Worm (Caenorhabditis elegans) whole organism, young adult: ENCODE results near the gene ugtp-1.

Source experiments
- B0019.2 ChIP-seq: fragments of 200-800 bp; sonication (Bioruptor generic); conservative IDR thresholded peaks from 2 replicates; pipeline ENCODE4 v1.3.6; 2022; ENCODE audit warnings: missing genetic modification reagents, missing genetic modification characterization, missing compliant biosample characterization
- B0035.1 ChIP-seq: sonication (generic microtip); optimal IDR thresholded peaks from 2 replicates; lab custom pipeline; 2016; ENCODE audit warnings: missing genetic modification characterization, mild to moderate bottlenecking, missing compliant biosample characterization, missing genotype, missing genetic modification reagents
- C17E4.6 ChIP-seq: fragments of 200-800 bp; sonication (Bioruptor generic); IDR thresholded peaks from 2 replicates; pipeline ENCODE4 v1.3.6; 2022; ENCODE audit warnings: missing genetic modification reagents, missing genetic modification characterization, missing compliant biosample characterization
- D2030.7 ChIP-seq: fragments of 200-800 bp; sonication (Bioruptor generic); IDR thresholded peaks from 2 replicates; pipeline ENCODE4 v1.3.6; 2022; ENCODE audit warnings: missing genetic modification reagents, missing genetic modification characterization, missing compliant biosample characterization
- F22D6.2 ChIP-seq: sonication (generic microtip); optimal IDR thresholded peaks from 2 replicates; lab custom pipeline; 2016; ENCODE audit warnings: mild to moderate bottlenecking, missing genetic modification characterization, missing compliant biosample characterization
- F49E8.2 ChIP-seq: sonication (generic microtip); optimal IDR thresholded peaks from 3 replicates; lab custom pipeline; 2017; ENCODE audit warnings: missing genetic modification characterization, mild to moderate bottlenecking, missing compliant biosample characterization, antibody characterized with exemption, moderate library complexity; ENCODE audit not compliant: insufficient read depth
- F52B5.7 ChIP-seq: sonication (generic microtip); optimal IDR thresholded peaks from 2 replicates; lab custom pipeline; 2016; ENCODE audit warnings: mild to moderate bottlenecking, missing genetic modification characterization, missing compliant biosample characterization
- F55B11.4 ChIP-seq: sonication (generic microtip); optimal IDR thresholded peaks from 2 replicates; lab custom pipeline; 2016; ENCODE audit warnings: missing compliant biosample characterization, missing genetic modification characterization, borderline replicate concordance; ENCODE audit not compliant: insufficient read depth
- F57A8.1 ChIP-seq: fragments of 200-800 bp; sonication (Bioruptor generic); optimal IDR thresholded peaks from 2 replicates; lab custom pipeline; 2018; ENCODE audit warnings: mild to moderate bottlenecking, missing genetic modification characterization, moderate library complexity, missing compliant biosample characterization
- Y56A3A.18 ChIP-seq: fragments of 200-800 bp; sonication (Bioruptor generic); IDR thresholded peaks from 2 replicates; pipeline ENCODE4 v1.3.6; 2022; ENCODE audit warnings: missing genetic modification reagents, missing genetic modification characterization, missing compliant biosample characterization
- Y67H2A.10 ChIP-seq: fragments of 200-800 bp; sonication (Bioruptor generic); conservative IDR thresholded peaks from 2 replicates; pipeline ENCODE4 v1.3.6; 2022; ENCODE audit warnings: missing genetic modification reagents, missing genetic modification characterization, missing compliant biosample characterization
- aptf-2 ChIP-seq: fragments of 200-800 bp; sonication (Bioruptor generic); conservative IDR thresholded peaks from 2 replicates; pipeline ENCODE4 v1.3.6; 2022; ENCODE audit warnings: missing genetic modification reagents, missing genetic modification characterization, missing compliant biosample characterization
- attf-3 ChIP-seq: fragments of 200-800 bp; sonication (Bioruptor generic); conservative IDR thresholded peaks from 2 replicates; pipeline ENCODE4 v1.3.6; 2022; ENCODE audit warnings: missing genetic modification reagents, missing genetic modification characterization, missing compliant biosample characterization
- attf-6 ChIP-seq: fragments of 200-800 bp; sonication (Bioruptor generic); IDR thresholded peaks from 2 replicates; pipeline ENCODE4 v1.3.6; 2022; ENCODE audit warnings: missing genetic modification reagents, missing genetic modification characterization, missing compliant biosample characterization
- ceh-58 ChIP-seq: fragments of 200-800 bp; sonication (Bioruptor generic); IDR thresholded peaks from 2 replicates; pipeline ENCODE4 v1.3.6; 2022; ENCODE audit warnings: missing genetic modification characterization, missing compliant biosample characterization
- ceh-91 ChIP-seq: fragments of 200-800 bp; sonication (Bioruptor generic); IDR thresholded peaks from 2 replicates; pipeline ENCODE4 v1.3.6; 2022; ENCODE audit warnings: missing genetic modification reagents, missing genetic modification characterization, missing compliant biosample characterization
- chd-7 ChIP-seq: sonication (generic microtip); optimal IDR thresholded peaks from 2 replicates; lab custom pipeline; 2016; ENCODE audit warnings: mild to moderate bottlenecking, missing genetic modification characterization, moderate library complexity, missing compliant biosample characterization
- dox-1 ChIP-seq: fragments of 200-800 bp; sonication (Bioruptor generic); IDR thresholded peaks from 2 replicates; pipeline ENCODE4 v1.3.6; 2022; ENCODE audit warnings: missing genetic modification reagents, missing genetic modification characterization, missing compliant biosample characterization
- dpl-1 ChIP-seq: fragments of 150-350 bp; optimal IDR thresholded peaks from 2 replicates; lab custom pipeline; 2014; ENCODE audit warnings: missing biosample characterization, missing genetic modification reagents, missing genetic modification characterization
- him-1 ChIP-seq: sonication (generic microtip); optimal IDR thresholded peaks from 2 replicates; lab custom pipeline; 2016; ENCODE audit warnings: missing genotype, missing genetic modification reagents, missing genetic modification characterization, missing compliant biosample characterization
- hlh-26 ChIP-seq: fragments of 200-800 bp; sonication (Bioruptor generic); conservative IDR thresholded peaks from 2 replicates; pipeline ENCODE4 v1.3.6; 2022; ENCODE audit warnings: missing genetic modification reagents, missing genetic modification characterization, missing compliant biosample characterization
- hmg-20 ChIP-seq: fragments of 200-800 bp; sonication (Bioruptor generic); IDR thresholded peaks from 2 replicates; pipeline ENCODE4 v1.3.6; 2022; ENCODE audit warnings: missing genetic modification reagents, missing genetic modification characterization, missing compliant biosample characterization
- hsf-1 ChIP-seq: fragments of 200-800 bp; sonication (Bioruptor generic); IDR thresholded peaks from 2 replicates; pipeline ENCODE4 v1.3.6; 2022; ENCODE audit warnings: missing genetic modification reagents, missing genetic modification characterization, missing compliant biosample characterization
- let-607 ChIP-seq, 2 experiments: fragments of 200-800 bp in 1 of 2; sonication (Bioruptor generic) in 1 of 2; sonication (generic microtip) in 1 of 2; optimal IDR thresholded peaks; 2 replicates each; lab custom pipeline; 2016 to 2018; ENCODE audit warnings: mild to moderate bottlenecking in 2 of 2, missing compliant biosample characterization in 2 of 2, missing genetic modification characterization in 2 of 2, moderate library complexity in 2 of 2, missing genotype in 1 of 2
- lin-26 ChIP-seq: fragments of 200-800 bp; sonication (Bioruptor generic); IDR thresholded peaks from 2 replicates; pipeline ENCODE4 v1.3.6; 2022; ENCODE audit warnings: missing genetic modification reagents, missing genetic modification characterization, missing compliant biosample characterization
- lin-35 ChIP-seq, 3 experiments: fragments of 150-350 bp in 2 of 3; sonication (generic microtip) in 1 of 3; optimal IDR thresholded peaks; 2 replicates each; lab custom pipeline; 2014 to 2018; ENCODE audit warnings: missing biosample characterization in 3 of 3, missing genetic modification characterization in 3 of 3, missing genetic modification reagents in 3 of 3
- lin-40 ChIP-seq: sonication (generic microtip); optimal IDR thresholded peaks from 2 replicates; lab custom pipeline; 2016; ENCODE audit warnings: missing genetic modification characterization, mild to moderate bottlenecking, missing compliant biosample characterization, missing genotype, missing genetic modification reagents
- lin-54 ChIP-seq: fragments of 200-800 bp; sonication (Bioruptor generic); optimal IDR thresholded peaks from 2 replicates; lab custom pipeline; 2018; ENCODE audit warnings: mild to moderate bottlenecking, missing genetic modification characterization, missing compliant biosample characterization
- lir-1 ChIP-seq: fragments of 200-800 bp; sonication (Bioruptor generic); conservative IDR thresholded peaks from 2 replicates; pipeline ENCODE4 v1.3.6; 2022; ENCODE audit warnings: missing genetic modification reagents, missing genetic modification characterization, missing compliant biosample characterization
- lsl-1 ChIP-seq: fragments of 200-800 bp; sonication (Bioruptor generic); optimal IDR thresholded peaks from 2 replicates; lab custom pipeline; 2018; ENCODE audit warnings: mild to moderate bottlenecking, missing genetic modification characterization, moderate library complexity, missing compliant biosample characterization
- madf-3 ChIP-seq: fragments of 200-800 bp; sonication (Bioruptor generic); IDR thresholded peaks from 2 replicates; pipeline ENCODE4 v1.3.6; 2022; ENCODE audit warnings: missing genetic modification reagents, missing genetic modification characterization, missing compliant biosample characterization
- madf-6 ChIP-seq: fragments of 200-800 bp; sonication (Bioruptor generic); IDR thresholded peaks from 2 replicates; pipeline ENCODE4 v1.3.6; 2022; ENCODE audit warnings: missing genetic modification reagents, missing genetic modification characterization, missing compliant biosample characterization
- madf-8 ChIP-seq: fragments of 200-800 bp; sonication (Bioruptor generic); conservative IDR thresholded peaks from 2 replicates; pipeline ENCODE4 v1.3.6; 2022; ENCODE audit warnings: missing genetic modification reagents, missing genetic modification characterization, missing compliant biosample characterization
- mel-28 ChIP-seq: sonication (generic microtip); optimal IDR thresholded peaks from 2 replicates; lab custom pipeline; 2016; ENCODE audit warnings: borderline replicate concordance, mild to moderate bottlenecking, missing genetic modification characterization, missing compliant biosample characterization
- nhr-120 ChIP-seq: fragments of 200-800 bp; sonication (Bioruptor generic); IDR thresholded peaks from 2 replicates; pipeline ENCODE4 v1.3.6; 2022; ENCODE audit warnings: missing genetic modification characterization, missing compliant biosample characterization
- nhr-179 ChIP-seq: sonication (generic microtip); optimal IDR thresholded peaks from 2 replicates; lab custom pipeline; 2016; ENCODE audit warnings: mild to moderate bottlenecking, missing genetic modification characterization, missing compliant biosample characterization
- pha-4 ChIP-seq: fragments of 150-350 bp; sonication (generic microtip); optimal IDR thresholded peaks from 2 replicates; lab custom pipeline; 2014; ENCODE audit warnings: missing biosample characterization, missing genetic modification reagents, missing genetic modification characterization
- rcor-1 ChIP-seq: fragments of 200-800 bp; sonication (Bioruptor generic); IDR thresholded peaks from 2 replicates; pipeline ENCODE4 v1.3.6; 2022; ENCODE audit warnings: missing genetic modification reagents, missing genetic modification characterization, missing compliant biosample characterization
- sea-2 ChIP-seq: fragments of 200-800 bp; sonication (Bioruptor generic); IDR thresholded peaks from 2 replicates; pipeline ENCODE4 v1.3.6; 2022; ENCODE audit warnings: missing genetic modification characterization, missing compliant biosample characterization
- snpc-1.1 ChIP-seq: sonication (generic microtip); optimal IDR thresholded peaks from 2 replicates; lab custom pipeline; 2017; ENCODE audit warnings: missing genetic modification characterization, mild to moderate bottlenecking, missing compliant biosample characterization, antibody characterized with exemption, moderate library complexity, missing genotype, missing genetic modification reagents; ENCODE audit not compliant: insufficient read depth
- tbp1 ChIP-seq: fragments of 200-800 bp; sonication (Bioruptor generic); optimal IDR thresholded peaks from 2 replicates; lab custom pipeline; 2018; ENCODE audit warnings: mild to moderate bottlenecking, missing genetic modification characterization, missing compliant biosample characterization
- tbx-9 ChIP-seq: sonication (generic microtip); optimal IDR thresholded peaks from 2 replicates; lab custom pipeline; 2016; ENCODE audit warnings: borderline replicate concordance, missing genetic modification characterization, inconsistent platforms, missing compliant biosample characterization
- xnd-1 ChIP-seq: sonication (generic microtip); optimal IDR thresholded peaks from 2 replicates; lab custom pipeline; 2016; ENCODE audit warnings: missing genotype, missing genetic modification reagents, missing genetic modification characterization, missing compliant biosample characterization
- zfh-2 ChIP-seq: fragments of 200-800 bp; sonication (Bioruptor generic); conservative IDR thresholded peaks from 2 replicates; pipeline ENCODE4 v1.3.6; 2022; ENCODE audit warnings: missing genetic modification reagents, missing genetic modification characterization, missing compliant biosample characterization
- zim-3 ChIP-seq: sonication (generic microtip); optimal IDR thresholded peaks from 2 replicates; lab custom pipeline; 2017; ENCODE audit warnings: mild to moderate bottlenecking, missing genetic modification characterization, moderate library complexity, missing compliant biosample characterization
- ztf-25 ChIP-seq: fragments of 200-800 bp; sonication (Bioruptor generic); IDR thresholded peaks from 2 replicates; pipeline ENCODE4 v1.3.6; 2022; ENCODE audit warnings: missing genetic modification reagents, missing genetic modification characterization, missing compliant biosample characterization
- ztf-26 ChIP-seq: sonication (generic microtip); optimal IDR thresholded peaks from 2 replicates; lab custom pipeline; 2017; ENCODE audit warnings: missing genetic modification characterization, missing compliant biosample characterization

ugtp-1 gene

DNA sequence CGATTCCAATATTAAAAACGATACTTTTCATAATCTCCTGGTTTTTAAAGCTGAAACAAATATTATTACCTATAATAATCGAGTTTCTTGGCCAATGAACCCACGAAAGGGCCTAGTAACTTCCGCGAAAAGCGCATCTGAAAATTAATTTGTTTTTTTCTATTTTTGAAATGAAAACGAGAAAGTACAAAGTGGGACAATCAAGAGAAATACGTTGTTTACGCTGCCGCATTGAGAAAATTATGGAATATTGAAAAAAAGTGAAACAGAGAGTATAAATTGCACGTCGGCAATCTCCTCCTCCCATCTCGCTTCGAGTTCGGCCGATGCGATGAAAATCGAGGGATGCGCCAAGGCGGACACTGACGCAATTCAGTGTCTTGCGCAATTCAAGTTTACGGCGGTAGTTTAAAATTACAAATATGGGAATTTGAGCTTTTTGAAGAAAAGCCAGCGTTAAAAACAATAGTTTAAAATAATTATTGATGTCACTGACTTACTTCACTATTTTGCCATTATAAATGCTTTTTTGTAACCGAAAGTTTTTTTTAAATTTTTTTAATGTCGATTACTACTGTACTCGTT lies 9.1 kb downstream of the ugtp-1 start, which contains the start of gene pdhk-2 (continued):
- TF ChIP-seq hsf-1 (peak; percentile 70), tbx-9 (tag; lab: Kevin White, UChicago) (no peak), lin-35 (GFP tag; optimal IDR thresholded peaks at IDR 0.05; lab: Kevin White, UChicago) (peak; percentile 85 to 98 (median 89)), dpl-1 (GFP tag; lab: Kevin White, UChicago) (peak; percentile 96), F55B11.4 (tag; lab: Kevin White, UChicago) (no peak), nhr-120 (GFP tag; lab: Robert Waterston, UW) (no peak), him-1 (peak; percentile 92), madf-3 (GFP tag; lab: Robert Waterston, UW) (peak; percentile 84), ceh-91 (GFP tag; lab: Robert Waterston, UW) (peak; percentile 68), chd-7 (peak; percentile 69), tbp1 (GFP tag; lab: Kevin White, UChicago) (peak; percentile 74), lsl-1 (GFP tag; lab: Kevin White, UChicago) (peak; percentile 77), mel-28 (tag; lab: Kevin White, UChicago) (no peak), madf-6 (peak; percentile 89), F52B5.7 (tag; lab: Kevin White, UChicago) (no peak), F57A8.1 (GFP tag; lab: Kevin White, UChicago) (no peak), sea-2 (GFP tag; lab: Robert Waterston, UW) (no peak), B0019.2 (GFP tag; lab: Robert Waterston, UW) (no peak), nhr-179 (tag; lab: Kevin White, UChicago) (no peak), hmg-20 (peak; percentile 75; the same call in 1 of the 2 replicates), Y67H2A.10 (GFP tag; lab: Robert Waterston, UW) (no peak), let-607 (tag; optimal IDR thresholded peaks at IDR 0.05; lab: Kevin White, UChicago) (peak; percentile 39 to 71), zfh-2 (GFP tag; lab: Robert Waterston, UW) (no peak), ztf-25 (no peak), attf-3 (peak; percentile 81), lin-26 (GFP tag; lab: Robert Waterston, UW) (no peak), Y56A3A.18 (peak; percentile 70; the same call in 1 of the 2 replicates), lir-1 (GFP tag; lab: Robert Waterston, UW) (peak; percentile 74), rcor-1 (GFP tag; lab: Robert Waterston, UW) (peak; percentile 91), attf-6 (no peak), ztf-26 (tag; lab: Kevin White, UChicago) (peak; percentile 81), madf-8 (GFP tag; lab: Robert Waterston, UW) (peak; percentile 73), pha-4 (tag; lab: Kevin White, UChicago) (peak; percentile 46), B0035.1 (tag; lab: Kevin White, UChicago) (peak; percentile 50), zim-3 (tag; lab: Kevin White, UChicago) (no peak), F49E8.2 (tag; lab: Kevin White, UChicago) (peak; percentile 70), ceh-58 (GFP tag; lab: Robert Waterston, UW) (no peak), snpc-1.1 (tag; lab: Kevin White, UChicago) (no peak), dox-1 (GFP tag; lab: Robert Waterston, UW) (peak; percentile 95), lin-40 (tag; lab: Kevin White, UChicago) (peak; percentile 94), lin-54 (GFP tag; lab: Kevin White, UChicago) (peak; percentile 99), aptf-2 (no peak), C17E4.6 (GFP tag; lab: Robert Waterston, UW) (peak; percentile 67; the same call in 1 of the 2 replicates), D2030.7 (GFP tag; lab: Robert Waterston, UW) (peak; percentile 74), hlh-26 (GFP tag; lab: Robert Waterston, UW) (no peak), xnd-1 (tag; lab: Kevin White, UChicago) (peak; percentile 76), F22D6.2 (tag; lab: Kevin White, UChicago) (peak; percentile 56)
